Worm (Caenorhabditis elegans) whole organism, L4 larva: ENCODE data around the gene rib-1.
A peak's percentile ranks its signal among the peaks of the same experiment; 100 is the strongest.

Source experiments
- F49E8.2 ChIP-seq: sonication (generic microtip); optimal IDR thresholded peaks from 2 replicates; lab custom pipeline; 2016; ENCODE audit warnings: missing compliant biosample characterization, mild to moderate bottlenecking, missing genetic modification characterization, borderline replicate concordance
- T20F7.1 ChIP-seq: fragments of 200-800 bp; sonication (Bioruptor generic); optimal IDR thresholded peaks from 2 replicates; lab custom pipeline; 2018; ENCODE audit warnings: mild to moderate bottlenecking, missing genetic modification characterization, missing compliant biosample characterization
- Y75B8A.6 ChIP-seq: fragments of 200-800 bp; sonication (Bioruptor generic); IDR thresholded peaks from 2 replicates; pipeline ENCODE4 v1.3.6; 2022; ENCODE audit warnings: missing genetic modification reagents, missing genetic modification characterization, missing compliant biosample characterization
- aha-1 ChIP-seq: fragments of 150-350 bp; peaks from one replicate; lab custom pipeline; 2014; ENCODE audit warnings: missing biosample characterization, missing genetic modification characterization
- ceh-32 ChIP-seq: sonication (generic microtip); optimal IDR thresholded peaks from 2 replicates; lab custom pipeline; 2016; ENCODE audit warnings: mild to moderate bottlenecking, missing genetic modification characterization, missing compliant biosample characterization; ENCODE audit not compliant: poor library complexity
- cey-2 ChIP-seq: sonication (generic microtip); optimal IDR thresholded peaks from 3 replicates; lab custom pipeline; 2017; ENCODE audit warnings: missing genetic modification characterization, mild to moderate bottlenecking, missing compliant biosample characterization, antibody characterized with exemption, borderline replicate concordance; ENCODE audit not compliant: insufficient read depth
- daf-16 ChIP-seq, 3 experiments: sonication (generic microtip); optimal IDR thresholded peaks; 2 replicates each; lab custom pipeline; 2016 to 2017; ENCODE audit warnings: missing genetic modification characterization in 3 of 3, missing genetic modification reagents in 3 of 3, mild to moderate bottlenecking in 2 of 3, missing compliant biosample characterization in 2 of 3, missing biosample characterization in 1 of 3, moderate library complexity in 1 of 3
- gei-8 ChIP-seq: fragments of 200-800 bp; sonication (Bioruptor generic); optimal IDR thresholded peaks from 2 replicates; lab custom pipeline; 2018; ENCODE audit warnings: mild to moderate bottlenecking, missing genetic modification characterization, missing compliant biosample characterization
- lin-13 ChIP-seq: fragments of 150-350 bp; optimal IDR thresholded peaks from 2 replicates; lab custom pipeline; 2014; ENCODE audit warnings: missing biosample characterization, missing genetic modification reagents, missing genetic modification characterization
- lir-3 ChIP-seq: sonication (generic microtip); optimal IDR thresholded peaks from 2 replicates; lab custom pipeline; 2016; ENCODE audit warnings: mild to moderate bottlenecking, missing genetic modification characterization, missing compliant biosample characterization
- madf-9 ChIP-seq: fragments of 200-800 bp; sonication (Bioruptor generic); conservative IDR thresholded peaks from 2 replicates; pipeline ENCODE4 v1.3.6; 2022; ENCODE audit warnings: missing genetic modification reagents, missing genetic modification characterization, missing compliant biosample characterization
- mdt-29 ChIP-seq: fragments of 200-800 bp; sonication (Bioruptor generic); IDR thresholded peaks from 2 replicates; pipeline ENCODE4 v1.3.6; 2022; ENCODE audit warnings: missing genetic modification reagents, missing genetic modification characterization, missing compliant biosample characterization
- nhr-25 ChIP-seq: sonication (generic microtip); optimal IDR thresholded peaks from 2 replicates; lab custom pipeline; 2017; ENCODE audit warnings: missing genetic modification characterization, mild to moderate bottlenecking, missing compliant biosample characterization, antibody characterized with exemption, moderate library complexity, borderline replicate concordance; ENCODE audit not compliant: insufficient read depth
- nhr-48 ChIP-seq: sonication (generic microtip); optimal IDR thresholded peaks from 2 replicates; lab custom pipeline; 2016; ENCODE audit warnings: mild to moderate bottlenecking, missing genetic modification characterization, missing compliant biosample characterization
- nhr-76 ChIP-seq: fragments of 150-350 bp; optimal IDR thresholded peaks from 2 replicates; lab custom pipeline; 2014; ENCODE audit warnings: missing biosample characterization, missing genetic modification characterization
- tra-1 ChIP-seq: fragments of 200-800 bp; sonication (Bioruptor generic); IDR thresholded peaks from 2 replicates; pipeline ENCODE4 v1.3.6; 2022; ENCODE audit warnings: missing genetic modification reagents, missing genetic modification characterization, missing compliant biosample characterization

The rib-1 gene

ce11 chrIV:11625482-11625881, 46.9 kb downstream of the rib-1 start, which contains the start of gene lys-5:
Gene lys-5 (minus strand): TSS chrIV:11625582.
- TF ChIP-seq cey-2 (tag; lab: Kevin White, UChicago) (no peak), aha-1 (tag; lab: Kevin White, UChicago) (peak; percentile 41)

ce11 chrIV:11627847-11628246, 49.3 kb downstream of the rib-1 start, which contains the start of gene lys-6:
Gene lys-6 (minus strand): TSS chrIV:11627947.
- no peak for TF ChIP-seq madf-9 (GFP tag; lab: Robert Waterston, UW)
- no peak for TF ChIP-seq mdt-29
- TF ChIP-seq, all 104 proteins: peak for 0

ce11 chrIV:11631750-11632149, 53.2 kb downstream of the rib-1 start, which contains the start of gene F58B3.4:
Gene F58B3.4 (minus strand): TSS chrIV:11631850.
- TF ChIP-seq Y75B8A.6 (no peak), nhr-76 (tag; lab: Kevin White, UChicago) (no peak), cey-2 (tag; lab: Kevin White, UChicago) (no peak), nhr-25 (tag; lab: Kevin White, UChicago) (no peak), gei-8 (GFP tag; lab: Kevin White, UChicago) (no peak), F49E8.2 (no peak), daf-16 (GFP tag; optimal IDR thresholded peaks at IDR 0.05; lab: Kevin White, UChicago) (no peak), daf-16 (tag; optimal IDR thresholded peaks at IDR 0.05; lab: Kevin White, UChicago) (no peak), T20F7.1 (GFP tag; lab: Kevin White, UChicago) (no peak), ceh-32 (tag; lab: Kevin White, UChicago) (no peak), nhr-48 (tag; lab: Kevin White, UChicago) (no peak), lin-13 (no peak), lir-3 (tag; lab: Kevin White, UChicago) (no peak), tra-1 (GFP tag; lab: Robert Waterston, UW) (no peak)
